Worm (Caenorhabditis elegans): Measurements from ENCODE around the gene ZK856.11.

DNA sequence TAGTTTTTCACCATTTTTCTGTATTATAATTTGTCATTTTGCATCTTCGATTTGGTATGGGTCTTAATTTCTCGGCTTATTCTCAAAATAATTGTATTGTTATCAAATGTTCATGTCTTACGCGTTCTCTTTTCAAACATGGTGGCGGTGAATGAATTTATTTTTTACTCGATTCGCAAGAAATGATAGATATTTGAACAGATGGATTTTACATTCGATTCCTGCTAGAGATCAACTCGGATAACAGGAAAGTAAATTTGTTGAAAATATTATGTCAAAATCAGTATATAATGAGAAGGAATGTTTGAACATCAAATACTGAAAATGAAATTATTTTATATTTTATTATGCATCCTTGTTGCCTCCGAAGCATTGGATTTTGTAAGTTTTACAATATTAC, 21.8 kb downstream of the ZK856.11 start, which contains the start of gene ZK856.4:
- TF ChIP-seq ama-1 (optimal IDR thresholded peaks at IDR 0.05) (no peak), ets-7 (tag; optimal IDR thresholded peaks at IDR 0.05) (no peak), tbx-37 (GFP tag; conservative IDR thresholded peaks at IDR 0.05) (no peak), hnd-1 (tag; optimal IDR thresholded peaks at IDR 0.05) (no peak), B0310.2 (tag; optimal IDR thresholded peaks at IDR 0.05) (no peak), aly-1 (tag; optimal IDR thresholded peaks at IDR 0.05) (no peak), hmbx-1 (tag; optimal IDR thresholded peaks at IDR 0.05) (no peak), ceh-13 (GFP tag; optimal IDR thresholded peaks at IDR 0.05) (no peak), ceh-36 (tag; optimal IDR thresholded peaks at IDR 0.05) (no peak), flt-1 (GFP tag; IDR thresholded peaks at IDR 0.05) (no peak)
